Worm (Caenorhabditis elegans): ENCODE data around the gene C55C3.3.

Gene C55C3.3

ce11 chrIV:5655966-5656389 lies 29.1 kb upstream of the C55C3.3 start (continued):
- TF ChIP-seq D1046.2 (GFP tag; IDR thresholded peaks at IDR 0.05) = no peak
- TF ChIP-seq saeg-2 (GFP tag; IDR thresholded peaks at IDR 0.05) = no peak
- no peak for TF ChIP-seq Y105C5A.15 (GFP tag; IDR thresholded peaks at IDR 0.05)
- peak; percentile 46 for TF ChIP-seq mxl-3 (GFP tag; optimal IDR thresholded peaks at IDR 0.05)
- no peak for TF ChIP-seq tag-97 (GFP tag; IDR thresholded peaks at IDR 0.05)
- TF ChIP-seq hmg-1.1 (GFP tag; IDR thresholded peaks at IDR 0.05) = peak; percentile 55
- TF ChIP-seq skn-1 (tag; optimal IDR thresholded peaks at IDR 0.05) = no peak
- no peak for TF ChIP-seq gei-8 (GFP tag; optimal IDR thresholded peaks at IDR 0.05)
- no peak for TF ChIP-seq nhr-237 (tag; optimal IDR thresholded peaks at IDR 0.05)
- TF ChIP-seq Y5F2A.4 (GFP tag; optimal IDR thresholded peaks at IDR 0.05) = no peak
- TF ChIP-seq cey-2 (tag; optimal IDR thresholded peaks at IDR 0.05; ENCODE audit: borderline replicate concordance, insufficient read depth) = no peak
- TF ChIP-seq lin-1 (GFP tag; IDR thresholded peaks at IDR 0.05) = no peak
- peak; percentile 63; the same call in 1 of the 2 replicates for TF ChIP-seq tra-1 (GFP tag; IDR thresholded peaks at IDR 0.05)
- TF ChIP-seq ztf-7 (tag; optimal IDR thresholded peaks at IDR 0.05) = no peak
- TF ChIP-seq F26F4.8 (GFP tag; conservative IDR thresholded peaks at IDR 0.05) = no peak
- no peak for TF ChIP-seq ces-1 (GFP tag; optimal IDR thresholded peaks at IDR 0.05)
- no peak for TF ChIP-seq daf-16 (GFP tag; optimal IDR thresholded peaks at IDR 0.05)
- peak; percentile 30 for TF ChIP-seq daf-16 (tag; optimal IDR thresholded peaks at IDR 0.05)
- no peak for TF ChIP-seq set-16 (GFP tag; IDR thresholded peaks at IDR 0.05)
- no peak for TF ChIP-seq lim-7 (GFP tag; IDR thresholded peaks at IDR 0.05)
- peak; percentile 43; the same call in 1 of the 2 replicates for TF ChIP-seq Y75B8A.6 (GFP tag; IDR thresholded peaks at IDR 0.05)
- no peak for TF ChIP-seq lin-29 (GFP tag; IDR thresholded peaks at IDR 0.05)
- TF ChIP-seq T26A8.4 (GFP tag; IDR thresholded peaks at IDR 0.05) = peak; percentile 44
- TF ChIP-seq ZK337.2 (GFP tag; IDR thresholded peaks at IDR 0.05) = no peak
- TF ChIP-seq sdz-12 (GFP tag; optimal IDR thresholded peaks at IDR 0.05) = no peak
- TF ChIP-seq mxl-2 (GFP tag; conservative IDR thresholded peaks at IDR 0.05) = 0 out of 2 replicates have a peak, but pooled peaks have one; percentile 20
- TF ChIP-seq hlh-11 (tag; optimal IDR thresholded peaks at IDR 0.05) = peak; percentile 87
- peak; percentile 100 for TF ChIP-seq aha-1 (tag)
- TF ChIP-seq rbr-2 (tag; optimal IDR thresholded peaks at IDR 0.05) = peak; percentile 29
- peak; percentile 22; the same call in 1 of the 2 replicates for TF ChIP-seq mdt-29 (GFP tag; IDR thresholded peaks at IDR 0.05)
- TF ChIP-seq nhr-41 (GFP tag; IDR thresholded peaks at IDR 0.05) = no peak
- TF ChIP-seq pqm-1 (tag; optimal IDR thresholded peaks at IDR 0.05) = no peak
- no peak for TF ChIP-seq ceh-82 (tag; optimal IDR thresholded peaks at IDR 0.05)
- no peak for TF ChIP-seq ctbp-1 (GFP tag; IDR thresholded peaks at IDR 0.05)
- no peak for TF ChIP-seq dmd-9 (GFP tag; IDR thresholded peaks at IDR 0.05)
- TF ChIP-seq mdl-1 (tag; optimal IDR thresholded peaks at IDR 0.05) = peak in 1 of 2 experiments; percentile 81
- TF ChIP-seq ceh-20 (GFP tag; IDR thresholded peaks at IDR 0.05) = no peak
- TF ChIP-seq hif-1 (tag; optimal IDR thresholded peaks at IDR 0.05) = peak; percentile 88 to 100
- no peak for TF ChIP-seq ceh-32 (tag; optimal IDR thresholded peaks at IDR 0.05; ENCODE audit: poor library complexity)
- TF ChIP-seq zfp-2 (tag; optimal IDR thresholded peaks at IDR 0.05) = no peak
- peak; percentile 72 for TF ChIP-seq nhr-77 (tag; optimal IDR thresholded peaks at IDR 0.05)
- no peak for TF ChIP-seq vab-7 (GFP tag; IDR thresholded peaks at IDR 0.05)
- TF ChIP-seq hlh-30 (tag; optimal IDR thresholded peaks at IDR 0.05; ENCODE audit: insufficient read depth) = peak; percentile 51
- no peak for TF ChIP-seq egl-43 (GFP tag; IDR thresholded peaks at IDR 0.05)
- peak; percentile 73 for TF ChIP-seq nhr-48 (tag; optimal IDR thresholded peaks at IDR 0.05)
- TF ChIP-seq unc-39 (tag; optimal IDR thresholded peaks at IDR 0.05) = no peak
- no peak for TF ChIP-seq ama-1 (optimal IDR thresholded peaks at IDR 0.05)
- TF ChIP-seq ceh-62 (tag; optimal IDR thresholded peaks at IDR 0.05) = no peak
- TF ChIP-seq aly-2 (tag; optimal IDR thresholded peaks at IDR 0.05) = no peak
- no peak for TF ChIP-seq nhr-111 (GFP tag; optimal IDR thresholded peaks at IDR 0.05)
- no peak for TF ChIP-seq nhr-42 (GFP tag; IDR thresholded peaks at IDR 0.05)
- TF ChIP-seq ceh-28 (tag; optimal IDR thresholded peaks at IDR 0.05) = no peak
